Worm (Caenorhabditis elegans): ENCODE results near the gene F54B11.11.

- TF ChIP-seq lin-39 (tag; optimal IDR thresholded peaks at IDR 0.05) (no peak), xbp-1 (tag; optimal IDR thresholded peaks at IDR 0.05) (no peak), ztf-11 (tag; optimal IDR thresholded peaks at IDR 0.05) (no peak), nhr-90 (tag; optimal IDR thresholded peaks at IDR 0.05; ENCODE audit: poor library complexity) (no peak), nhr-71 (tag; optimal IDR thresholded peaks at IDR 0.05) (no peak), F16B12.6 (tag; optimal IDR thresholded peaks at IDR 0.05) (no peak), pqm-1 (tag; optimal IDR thresholded peaks at IDR 0.05) (no peak)
Measured at ce11 chrX:13536759-13537158, 41.8 kb upstream of the F54B11.11 start, which contains the start of gene R01E6.5.
